Worm (Caenorhabditis elegans): ENCODE data around the gene dlhd-1.

Gene dlhd-1

DNA sequence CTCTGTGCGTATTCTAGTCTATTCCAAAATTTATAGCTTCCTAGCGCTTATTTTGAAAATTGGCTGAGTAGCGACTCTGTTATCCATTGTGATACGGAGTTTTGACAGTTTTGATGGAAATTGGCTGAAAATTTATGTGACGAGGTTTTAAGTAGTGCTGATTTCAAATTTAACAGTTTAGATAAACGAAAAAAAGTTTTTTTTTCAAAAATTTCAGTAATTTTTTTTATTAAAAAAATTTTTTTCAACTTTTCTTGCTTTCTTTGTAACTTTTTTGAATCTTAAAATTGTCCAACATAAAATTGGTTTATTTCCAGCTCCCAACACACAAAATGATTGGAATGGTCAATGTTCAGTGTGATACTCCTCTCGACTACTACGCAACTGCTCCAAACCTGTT, 8.7 kb downstream of the dlhd-1 start, which contains the start of gene T23F4.2:
TSS of gene T23F4.2 (plus strand) at position 301 of the 400 bp plus-strand sequence.
- TF ChIP-seq nhr-6 (tag; optimal IDR thresholded peaks at IDR 0.05) (no peak), lsy-2 (tag; optimal IDR thresholded peaks at IDR 0.05) (no peak), ztf-11 (tag; optimal IDR thresholded peaks at IDR 0.05) (no peak), nhr-77 (tag; optimal IDR thresholded peaks at IDR 0.05) (no peak), F13H6.1 (tag; optimal IDR thresholded peaks at IDR 0.05) (no peak), nhr-21 (tag; optimal IDR thresholded peaks at IDR 0.05) (no peak), fos-1 (tag; optimal IDR thresholded peaks at IDR 0.05) (no peak), gmeb-1 (tag; optimal IDR thresholded peaks at IDR 0.05) (no peak), unc-62 (GFP tag; optimal IDR thresholded peaks at IDR 0.05) (no peak), lin-39 (tag; optimal IDR thresholded peaks at IDR 0.05) (no peak), mdl-1 (tag; optimal IDR thresholded peaks at IDR 0.05) (no peak), ceh-16 (tag; optimal IDR thresholded peaks at IDR 0.05) (no peak), skn-1 (tag; optimal IDR thresholded peaks at IDR 0.05) (no peak), zag-1 (tag; optimal IDR thresholded peaks at IDR 0.05) (no peak), ZK546.5 (tag; optimal IDR thresholded peaks at IDR 0.05) (no peak), C34F6.9 (tag; optimal IDR thresholded peaks at IDR 0.05) (no peak), dmd-4 (tag; optimal IDR thresholded peaks at IDR 0.05) (no peak), peb-1 (tag; optimal IDR thresholded peaks at IDR 0.05) (no peak), elt-3 (tag; optimal IDR thresholded peaks at IDR 0.05) (no peak), lin-13 (GFP tag; optimal IDR thresholded peaks at IDR 0.05) (no peak)

DNA sequence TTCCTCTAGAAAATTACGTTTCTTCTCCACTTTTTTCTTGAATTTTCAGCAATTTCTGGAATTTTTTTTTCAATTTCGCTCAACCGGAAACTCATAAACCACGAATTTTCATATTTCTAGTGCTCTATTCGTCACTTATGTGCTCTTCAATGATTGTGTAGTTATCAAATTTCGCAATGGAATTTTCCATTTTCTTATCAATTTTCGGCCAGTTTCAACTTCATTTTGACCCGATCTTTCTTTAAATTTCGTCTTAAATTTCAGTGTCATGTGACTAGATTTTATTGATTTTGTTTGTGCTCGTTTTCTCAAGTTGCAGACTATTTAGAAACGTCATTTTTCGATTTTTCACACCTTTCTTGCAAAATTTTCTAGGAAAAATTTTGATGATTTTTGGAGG, 12.2 kb downstream of the dlhd-1 start:
- TF ChIP-seq snpc-4 (tag; optimal IDR thresholded peaks at IDR 0.05) = no peak
- peak; percentile 48 for TF ChIP-seq fos-1 (tag; optimal IDR thresholded peaks at IDR 0.05)

DNA sequence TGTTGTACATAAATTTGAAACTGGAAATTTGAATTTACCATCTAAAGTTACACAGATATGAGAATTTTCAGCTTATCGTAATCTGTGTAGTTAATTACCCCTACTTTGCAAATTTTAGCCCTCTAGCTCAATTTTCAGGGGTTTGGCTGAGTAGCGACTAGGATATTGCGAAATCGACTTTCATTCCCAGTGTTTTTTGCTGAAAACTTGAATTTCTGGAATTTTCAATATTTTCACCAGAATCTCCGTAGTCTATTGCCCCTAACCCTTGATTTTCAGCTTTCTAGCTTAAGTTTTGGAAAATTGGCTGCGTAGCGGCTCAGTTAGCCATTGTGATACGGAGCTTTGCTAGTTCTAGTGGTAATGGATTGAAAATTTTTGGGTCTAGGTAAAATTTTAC, 14.8 kb downstream of the dlhd-1 start:
- TF ChIP-seq sma-3 (GFP tag; optimal IDR thresholded peaks at IDR 0.05) = no peak
- no peak for TF ChIP-seq ceh-82 (tag; optimal IDR thresholded peaks at IDR 0.05)
- no peak for TF ChIP-seq lin-39 (tag; optimal IDR thresholded peaks at IDR 0.05)
- no peak for TF ChIP-seq mab-5 (tag; optimal IDR thresholded peaks at IDR 0.05)
- no peak for TF ChIP-seq skn-1 (tag; optimal IDR thresholded peaks at IDR 0.05)
- TF ChIP-seq ceh-16 (tag; optimal IDR thresholded peaks at IDR 0.05) = no peak
- no peak for TF ChIP-seq mbf-1 (tag; optimal IDR thresholded peaks at IDR 0.05)

DNA sequence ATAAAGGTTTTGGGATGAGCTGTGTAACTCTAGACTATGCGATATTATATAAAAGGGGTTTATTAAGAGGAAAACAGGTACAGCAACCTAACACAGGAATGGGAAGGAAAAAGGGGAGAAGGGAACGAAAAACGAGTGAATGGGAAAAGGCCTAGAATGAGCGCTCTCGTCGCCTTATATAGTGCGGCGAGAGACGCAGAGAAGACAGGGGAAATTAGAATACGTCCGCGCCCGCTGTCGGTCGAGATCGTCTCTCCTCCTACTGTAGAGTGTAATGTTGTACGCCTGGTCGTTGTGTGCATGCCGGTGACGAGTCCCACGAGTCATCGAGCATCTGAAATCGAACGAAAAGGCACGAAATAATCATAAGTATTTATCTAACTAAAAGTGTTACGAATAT, 18.6 kb downstream of the dlhd-1 start:
- TF ChIP-seq sem-4 (tag; optimal IDR thresholded peaks at IDR 0.05) = no peak
- TF ChIP-seq peb-1 (tag; optimal IDR thresholded peaks at IDR 0.05) = no peak
- TF ChIP-seq fos-1 (tag; optimal IDR thresholded peaks at IDR 0.05) = no peak
- TF ChIP-seq ceh-82 (tag; optimal IDR thresholded peaks at IDR 0.05) = no peak
- TF ChIP-seq lsy-2 (tag; optimal IDR thresholded peaks at IDR 0.05) = no peak
- no peak for TF ChIP-seq ztf-4 (tag; optimal IDR thresholded peaks at IDR 0.05)
- no peak for TF ChIP-seq R02D3.7 (tag; optimal IDR thresholded peaks at IDR 0.05)
- no peak for TF ChIP-seq gmeb-1 (tag; optimal IDR thresholded peaks at IDR 0.05)
- no peak for TF ChIP-seq sma-3 (GFP tag; optimal IDR thresholded peaks at IDR 0.05)
- no peak for TF ChIP-seq C34F6.9 (tag; optimal IDR thresholded peaks at IDR 0.05)
- no peak for TF ChIP-seq nhr-6 (tag; optimal IDR thresholded peaks at IDR 0.05)
- no peak for TF ChIP-seq lin-39 (tag; optimal IDR thresholded peaks at IDR 0.05)
- no peak for TF ChIP-seq mab-5 (tag; optimal IDR thresholded peaks at IDR 0.05)
- TF ChIP-seq mbf-1 (tag; optimal IDR thresholded peaks at IDR 0.05) = no peak
- no peak for TF ChIP-seq unc-39 (tag; optimal IDR thresholded peaks at IDR 0.05)
- no peak for TF ChIP-seq ama-1 (optimal IDR thresholded peaks at IDR 0.05)
- TF ChIP-seq ZK546.5 (tag; optimal IDR thresholded peaks at IDR 0.05) = no peak
- no peak for TF ChIP-seq lin-11 (tag; optimal IDR thresholded peaks at IDR 0.05)
- TF ChIP-seq nhr-129 (tag; optimal IDR thresholded peaks at IDR 0.05) = no peak

DNA sequence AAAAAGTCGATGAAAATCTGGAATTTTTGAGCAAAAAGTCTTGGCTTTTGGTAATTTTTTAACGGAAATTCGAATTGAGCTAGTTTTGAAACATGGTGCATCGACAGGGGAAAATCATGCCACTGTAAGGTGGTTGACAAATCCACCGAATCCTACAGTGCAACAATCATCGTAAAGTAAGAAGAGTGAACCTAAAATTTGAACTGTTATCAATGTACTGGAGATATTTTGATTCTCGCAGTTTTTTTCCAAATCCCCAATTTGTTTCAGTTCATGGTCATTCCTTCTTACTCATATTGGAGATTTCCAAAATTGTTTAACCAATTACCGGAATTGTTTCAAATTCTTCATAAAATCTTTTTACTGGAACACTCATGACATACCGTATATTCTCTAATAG, 19.2 kb downstream of the dlhd-1 start:
- TF ChIP-seq elt-1 (tag; optimal IDR thresholded peaks at IDR 0.05) = no peak
- no peak for TF ChIP-seq nhr-129 (tag; optimal IDR thresholded peaks at IDR 0.05)
- no peak for TF ChIP-seq ztf-4 (tag; optimal IDR thresholded peaks at IDR 0.05)
- TF ChIP-seq peb-1 (tag; optimal IDR thresholded peaks at IDR 0.05) = no peak
- TF ChIP-seq blmp-1 (tag; optimal IDR thresholded peaks at IDR 0.05; ENCODE audit: insufficient read depth) = no peak
- TF ChIP-seq ZK546.5 (tag; optimal IDR thresholded peaks at IDR 0.05) = no peak
- TF ChIP-seq ceh-16 (tag; optimal IDR thresholded peaks at IDR 0.05) = no peak
- no peak for TF ChIP-seq sem-4 (tag; optimal IDR thresholded peaks at IDR 0.05)
- no peak for TF ChIP-seq Y55F3AM.14 (GFP tag; optimal IDR thresholded peaks at IDR 0.05)
- TF ChIP-seq lin-39 (tag; optimal IDR thresholded peaks at IDR 0.05) = no peak
- TF ChIP-seq nhr-6 (tag; optimal IDR thresholded peaks at IDR 0.05) = no peak
- no peak for TF ChIP-seq skn-1 (tag; optimal IDR thresholded peaks at IDR 0.05)
- no peak for TF ChIP-seq fos-1 (tag; optimal IDR thresholded peaks at IDR 0.05)
- no peak for TF ChIP-seq mab-5 (tag; optimal IDR thresholded peaks at IDR 0.05)

All from whole organism, L2 larva.